Fruit fly (Drosophila melanogaster): ENCODE results near the gene alpha4GT1.

DNA sequence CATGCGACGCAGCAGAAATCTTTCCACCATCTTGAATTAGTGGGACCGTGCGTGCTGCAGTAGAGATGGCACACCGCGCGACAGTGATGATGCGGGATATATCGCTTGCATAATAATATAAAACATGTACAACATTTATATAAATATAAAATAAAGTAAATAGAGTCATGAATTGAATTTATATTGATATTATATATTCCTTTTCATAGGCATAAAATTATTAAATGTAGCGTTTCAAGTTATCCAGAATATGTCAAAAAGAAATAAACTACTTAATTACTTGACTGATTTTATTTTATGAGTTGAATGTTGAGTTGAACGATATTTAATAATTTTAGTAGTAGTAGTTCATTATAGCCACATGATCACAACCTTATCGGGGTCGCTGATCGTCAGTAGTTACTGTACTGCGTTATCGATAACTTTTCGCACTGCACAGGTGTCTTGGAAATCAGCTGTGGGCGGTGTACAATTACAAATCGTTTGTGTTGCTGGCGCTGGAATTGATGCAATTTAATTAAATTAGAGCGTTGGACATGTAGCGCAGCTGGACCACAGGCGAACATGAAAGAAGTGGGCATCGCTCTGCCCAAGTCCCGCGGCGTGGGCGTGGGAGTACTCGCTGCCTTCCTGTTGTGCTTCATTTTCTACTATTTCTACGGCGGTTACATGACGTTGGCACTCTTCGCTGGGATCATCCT, 35.1 kb downstream of the alpha4GT1 start, which contains the start of the genes Chd1 and Bem46:
- TF ChIP-seq Hr78 (GFP tag; optimal IDR thresholded peaks at IDR 0.05) (no peak), jim (GFP tag; optimal IDR thresholded peaks at IDR 0.05) (no peak), Dfd (GFP tag; optimal IDR thresholded peaks at IDR 0.05) (no peak), lola (GFP tag; optimal IDR thresholded peaks at IDR 0.05) (no peak), CG32264 (GFP tag; optimal IDR thresholded peaks at IDR 0.05) (no peak), ey (GFP tag; optimal IDR thresholded peaks at IDR 0.05) (peak; percentile 72), br (GFP tag; optimal IDR thresholded peaks at IDR 0.05) (no peak)

Data from whole organism, wandering third instar larva.